Fruit fly (Drosophila melanogaster) whole organism: ENCODE results near the gene CG16989.

Experiments
- CG8478 ChIP-seq: fragments of >200 bp; optimal IDR thresholded peaks from 2 replicates; lab custom pipeline; 2018; ENCODE audit warnings: inconsistent platforms
- Dll ChIP-seq: fragments of >200 bp; optimal IDR thresholded peaks from 2 replicates; lab custom pipeline; 2017
- EcR ChIP-seq, 2 experiments: fragments of >200 bp; optimal IDR thresholded peaks; 2 replicates each; lab custom pipeline; 2017; ENCODE audit warnings: missing biosample characterization in 2 of 2, missing genetic modification characterization in 2 of 2, missing genetic modification reagents in 2 of 2
- pan ChIP-seq: fragments of >200 bp; optimal IDR thresholded peaks from 2 replicates; lab custom pipeline; 2017
- psq ChIP-seq: fragments of >200 bp; optimal IDR thresholded peaks from 2 replicates; lab custom pipeline; 2017
- usp ChIP-seq: fragments of >200 bp; optimal IDR thresholded peaks from 2 replicates; lab custom pipeline; 2017; ENCODE audit warnings: missing biosample characterization, missing genetic modification characterization, mixed read lengths

Gene CG16989

dm6 chrX:792923-793322 lies at the start of gene CG16989:
TSS of gene CG16989 (plus strand) at chrX:793147.
- TF ChIP-seq EcR (GFP tag; optimal IDR thresholded peaks at IDR 0.05; lab: Kevin White, UChicago) (no peak), psq (lab: Kevin White, UChicago) (no peak), CG8478 (lab: Kevin White, UChicago) (no peak), usp (GFP tag; lab: Kevin White, UChicago) (no peak), pan (lab: Kevin White, UChicago) (no peak), Dll (lab: Kevin White, UChicago) (no peak)

dm6 chrX:750047-750446 lies 42.9 kb upstream of the CG16989 start, which contains the start of gene CG5254:
TSS of gene CG5254 (plus strand) at chrX:750347.
- TF ChIP-seq EcR (GFP tag; optimal IDR thresholded peaks at IDR 0.05; lab: Kevin White, UChicago), result no peak
- no peak for TF ChIP-seq psq (lab: Kevin White, UChicago)
- TF ChIP-seq Dll (lab: Kevin White, UChicago), result no peak
- no peak for TF ChIP-seq usp (GFP tag; lab: Kevin White, UChicago)
- no peak for TF ChIP-seq CG8478 (lab: Kevin White, UChicago)
- TF ChIP-seq pan (lab: Kevin White, UChicago), result no peak

- TF ChIP-seq CG8478 (lab: Kevin White, UChicago), result no peak
- TF ChIP-seq Dll (lab: Kevin White, UChicago), result no peak
- TF ChIP-seq EcR (GFP tag; optimal IDR thresholded peaks at IDR 0.05; lab: Kevin White, UChicago), result no peak
- no peak for TF ChIP-seq usp (GFP tag; lab: Kevin White, UChicago)
- no peak for TF ChIP-seq pan (lab: Kevin White, UChicago)
- TF ChIP-seq psq (lab: Kevin White, UChicago), result no peak
These were observed 41.7 kb upstream of the CG16989 start, which contains the start of gene CG13362 for dm6 chrX:751201-751600. TSS of gene CG13362 (minus strand) at chrX:751301.

- no peak for TF ChIP-seq usp (GFP tag; lab: Kevin White, UChicago)
- TF ChIP-seq pan (lab: Kevin White, UChicago), result no peak
- TF ChIP-seq psq (lab: Kevin White, UChicago), result no peak
- no peak for TF ChIP-seq Dll (lab: Kevin White, UChicago)
- TF ChIP-seq CG8478 (lab: Kevin White, UChicago), result no peak
- TF ChIP-seq EcR (GFP tag; optimal IDR thresholded peaks at IDR 0.05; lab: Kevin White, UChicago), result no peak
These were observed 39.4 kb upstream of the CG16989 start, which contains the start of gene CG13361 for dm6 chrX:753553-753952. TSS of gene CG13361 (minus strand) at chrX:753653.

- TF ChIP-seq CG8478 (lab: Kevin White, UChicago) (no peak), psq (lab: Kevin White, UChicago) (no peak), EcR (GFP tag; optimal IDR thresholded peaks at IDR 0.05; lab: Kevin White, UChicago) (peak in 1 of 2 experiments; percentile 73), pan (lab: Kevin White, UChicago) (no peak)
These were observed 37.2 kb upstream of the CG16989 start for dm6 chrX:755642-756332.

- TF ChIP-seq pan (lab: Kevin White, UChicago) (no peak), CG8478 (lab: Kevin White, UChicago) (no peak), psq (lab: Kevin White, UChicago) (no peak), Dll (lab: Kevin White, UChicago) (no peak), usp (GFP tag; lab: Kevin White, UChicago) (no peak), EcR (GFP tag; optimal IDR thresholded peaks at IDR 0.05; lab: Kevin White, UChicago) (no peak)
These were observed 36.1 kb upstream of the CG16989 start for dm6 chrX:756856-757255.

- no peak for TF ChIP-seq Dll (lab: Kevin White, UChicago)
- no peak for TF ChIP-seq CG8478 (lab: Kevin White, UChicago)
- no peak for TF ChIP-seq usp (GFP tag; lab: Kevin White, UChicago)
- TF ChIP-seq psq (lab: Kevin White, UChicago), result no peak
- no peak for TF ChIP-seq EcR (GFP tag; optimal IDR thresholded peaks at IDR 0.05; lab: Kevin White, UChicago)
- TF ChIP-seq pan (lab: Kevin White, UChicago), result no peak
These were observed 33.9 kb upstream of the CG16989 start, which contains the start of gene CG5273 for dm6 chrX:758892-759621. TSS of gene CG5273 (plus strand) at chrX:759594.

- TF ChIP-seq usp (GFP tag; lab: Kevin White, UChicago) (no peak), CG8478 (lab: Kevin White, UChicago) (no peak), psq (lab: Kevin White, UChicago) (no peak), EcR (GFP tag; optimal IDR thresholded peaks at IDR 0.05; lab: Kevin White, UChicago) (no peak), Dll (lab: Kevin White, UChicago) (no peak), pan (lab: Kevin White, UChicago) (no peak)
These were observed 30.9 kb upstream of the CG16989 start for dm6 chrX:762047-762446.

dm6 chrX:765039-765508 lies 27.9 kb upstream of the CG16989 start, which contains the start of gene RpL22:
TSS of gene RpL22 (minus strand) at chrX:765130.
- TF ChIP-seq CG8478 (lab: Kevin White, UChicago) (no peak), pan (lab: Kevin White, UChicago) (no peak), EcR (GFP tag; optimal IDR thresholded peaks at IDR 0.05; lab: Kevin White, UChicago) (no peak), usp (GFP tag; lab: Kevin White, UChicago) (no peak), Dll (lab: Kevin White, UChicago) (no peak), psq (lab: Kevin White, UChicago) (no peak)

- TF ChIP-seq pan (lab: Kevin White, UChicago) (no peak), usp (GFP tag; lab: Kevin White, UChicago) (no peak), CG8478 (lab: Kevin White, UChicago) (no peak), psq (lab: Kevin White, UChicago) (no peak), EcR (GFP tag; optimal IDR thresholded peaks at IDR 0.05; lab: Kevin White, UChicago) (no peak), Dll (lab: Kevin White, UChicago) (no peak)
These were observed 26.9 kb upstream of the CG16989 start for dm6 chrX:766094-766493.
